Fruit fly (Drosophila melanogaster) whole organism, prepupa: Measurements from ENCODE around the gene OdsH.
A peak's percentile ranks its signal among the peaks of the same experiment; 100 is the strongest.

ENCODE experiments used
- CG16779 ChIP-seq: fragments of 200-800 bp; sonication (Bioruptor generic); optimal IDR thresholded peaks from 3 replicates; lab custom pipeline; 2017; ENCODE audit warnings: missing biosample characterization, mild to moderate bottlenecking, missing genetic modification characterization
- CG31627 ChIP-seq: fragments of 200-800 bp; sonication (Bioruptor generic); optimal IDR thresholded peaks from 3 replicates; lab custom pipeline; 2016; ENCODE audit warnings: missing biosample characterization, missing genetic modification characterization
- CG8319 ChIP-seq: fragments of 200-800 bp; sonication (Bioruptor generic); optimal IDR thresholded peaks from 3 replicates; lab custom pipeline; 2016; ENCODE audit warnings: missing biosample characterization, missing genetic modification characterization
- CG9139 ChIP-seq: fragments of 200-800 bp; sonication (Bioruptor generic); optimal IDR thresholded peaks from 3 replicates; lab custom pipeline; 2017; ENCODE audit warnings: missing biosample characterization, mild to moderate bottlenecking, missing genetic modification characterization
- Hr39 ChIP-seq: fragments of 200-800 bp; sonication (Bioruptor generic); optimal IDR thresholded peaks from 2 replicates; lab custom pipeline; 2016; ENCODE audit warnings: missing biosample characterization, missing genetic modification characterization
- Met ChIP-seq: fragments of 200-800 bp; sonication (Bioruptor generic); optimal IDR thresholded peaks from 3 replicates; lab custom pipeline; 2016; ENCODE audit warnings: missing biosample characterization, missing genetic modification characterization
- Smox ChIP-seq: fragments of 200-800 bp; sonication (Bioruptor generic); optimal IDR thresholded peaks from 3 replicates; lab custom pipeline; 2016; ENCODE audit warnings: missing biosample characterization, missing genetic modification characterization
- Sox14 ChIP-seq: fragments of 200-800 bp; sonication (Bioruptor generic); optimal IDR thresholded peaks from 3 replicates; lab custom pipeline; 2016; ENCODE audit warnings: missing biosample characterization, missing genetic modification characterization
- fd59A ChIP-seq: fragments of 200-800 bp; sonication (Bioruptor generic); optimal IDR thresholded peaks from 2 replicates; lab custom pipeline; 2017; ENCODE audit warnings: missing biosample characterization, mild to moderate bottlenecking, missing genetic modification characterization, missing genetic modification reagents
- salr ChIP-seq, 2 experiments: fragments of 200-800 bp; sonication (Bioruptor generic); optimal IDR thresholded peaks; 3 replicates each; lab custom pipeline; 2016 to 2018; ENCODE audit warnings: missing biosample characterization in 2 of 2, missing genetic modification characterization in 2 of 2, mild to moderate bottlenecking in 1 of 2
- svp ChIP-seq: fragments of 200-800 bp; sonication (Bioruptor generic); peaks from one replicate; lab custom pipeline; 2016; ENCODE audit warnings: missing biosample characterization, missing genetic modification characterization

- TF ChIP-seq Sox14 (no peak), CG8319 (GFP tag; lab: Kevin White, UChicago) (no peak), CG9139 (no peak), CG16779 (no peak), Met (no peak), CG31627 (GFP tag; lab: Kevin White, UChicago) (peak; percentile 65), Hr39 (GFP tag; lab: Kevin White, UChicago) (peak; percentile 58), Smox (GFP tag; lab: Kevin White, UChicago) (no peak), fd59A (no peak), svp (GFP tag; lab: Kevin White, UChicago) (no peak), salr (GFP tag; optimal IDR thresholded peaks at IDR 0.05; lab: Kevin White, UChicago) (no peak)
Observed at dm6 chrX:17751658-17752057, 39.2 kb upstream of the OdsH start.
